Fruit fly (Drosophila melanogaster): ENCODE measurements around the gene bumpel.

bumpel gene

DNA sequence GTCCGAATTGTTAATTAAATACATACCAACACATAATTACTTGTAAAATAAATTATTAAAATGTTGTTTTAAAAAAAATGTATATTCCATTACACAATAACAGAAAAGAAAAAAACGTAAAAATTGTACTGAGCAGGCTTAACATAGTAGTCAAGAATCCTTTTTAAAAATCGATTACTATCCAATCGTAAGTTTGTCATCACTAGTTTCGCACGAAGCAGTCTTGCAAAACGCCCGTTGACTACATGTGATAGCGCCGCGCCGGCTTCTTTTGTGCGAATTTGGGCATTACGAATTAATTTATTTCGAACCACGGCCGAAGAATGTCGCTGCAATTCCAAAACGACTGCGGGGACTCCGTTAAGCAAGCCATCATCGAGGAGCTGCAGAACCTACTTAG is 6.1 kb downstream of the bumpel start, which contains the start of gene Ipo9:
Gene Ipo9, plus strand, starts transcription at position 152 of the 400 bp plus-strand sequence.
- TF ChIP-seq kay (GFP tag; ENCODE audit: borderline replicate concordance) (peak; percentile 70), CG7101 (tag; optimal IDR thresholded peaks at IDR 0.05) (peak; percentile 40), Clk (GFP tag; optimal IDR thresholded peaks at IDR 0.05) (no peak), bab1 (GFP tag; optimal IDR thresholded peaks at IDR 0.05) (peak; percentile 19), Crg-1 (GFP tag; optimal IDR thresholded peaks at IDR 0.05) (peak; percentile 18), Mnt (GFP tag; optimal IDR thresholded peaks at IDR 0.05) (peak; percentile 76), cic (GFP tag; optimal IDR thresholded peaks at IDR 0.05) (peak; percentile 1), CG12768 (GFP tag; optimal IDR thresholded peaks at IDR 0.05) (no peak)

DNA sequence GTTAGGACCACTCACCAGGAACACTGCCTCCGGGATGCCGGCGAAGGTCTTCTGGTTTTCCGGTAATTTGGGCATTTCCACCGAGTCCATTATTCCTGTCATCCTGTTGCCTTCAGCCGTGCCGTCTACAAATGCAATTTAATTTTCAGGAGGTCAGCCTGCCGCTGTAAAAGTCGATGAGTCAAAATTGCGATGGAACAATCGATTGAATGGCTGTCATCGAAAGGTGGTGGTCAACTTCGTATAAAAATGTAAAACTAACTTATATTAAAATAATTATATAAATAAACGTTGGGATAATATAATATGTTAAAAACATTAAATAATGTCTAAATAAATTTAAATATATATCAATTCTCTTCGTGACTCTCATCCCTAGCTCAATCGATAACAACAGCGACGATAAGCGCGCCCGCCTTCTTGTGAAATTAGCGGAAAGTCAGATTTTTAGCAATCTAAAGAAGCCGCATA is 8.8 kb downstream of the bumpel start, which contains the start of the genes mgr and Irbp:
Gene mgr, minus strand, starts transcription at position 209 of the 471 bp plus-strand sequence.
Gene Irbp, plus strand, starts transcription at position 381 of the 471 bp plus-strand sequence.
- TF ChIP-seq cic (GFP tag; optimal IDR thresholded peaks at IDR 0.05): peak; percentile 4
- peak; percentile 92 for TF ChIP-seq CG7045 (GFP tag; optimal IDR thresholded peaks at IDR 0.05)
- TF ChIP-seq pad (GFP tag; optimal IDR thresholded peaks at IDR 0.05): peak; percentile 76
- TF ChIP-seq CG33017 (tag; optimal IDR thresholded peaks at IDR 0.05): peak; percentile 91
- TF ChIP-seq bab1 (GFP tag; optimal IDR thresholded peaks at IDR 0.05): peak; percentile 95
- TF ChIP-seq tj (GFP tag; optimal IDR thresholded peaks at IDR 0.05): peak; percentile 66
- peak; percentile 96 for TF ChIP-seq CG7101 (tag; optimal IDR thresholded peaks at IDR 0.05)
- peak; percentile 87 for TF ChIP-seq CG12768 (GFP tag; optimal IDR thresholded peaks at IDR 0.05)
- TF ChIP-seq ovo (GFP tag; optimal IDR thresholded peaks at IDR 0.05): peak; percentile 71
- TF ChIP-seq Hr96 (GFP tag; optimal IDR thresholded peaks at IDR 0.05): peak; percentile 9
- peak; percentile 73 for TF ChIP-seq Mnt (GFP tag; optimal IDR thresholded peaks at IDR 0.05)
- TF ChIP-seq CG14711 (tag; optimal IDR thresholded peaks at IDR 0.05): peak; percentile 93
- TF ChIP-seq CG1620 (GFP tag; optimal IDR thresholded peaks at IDR 0.05): peak; percentile 58
- TF ChIP-seq Crg-1 (GFP tag; optimal IDR thresholded peaks at IDR 0.05): peak; percentile 79
- TF ChIP-seq CG11617 (GFP tag; optimal IDR thresholded peaks at IDR 0.05): peak; percentile 91
- TF ChIP-seq kay (GFP tag; ENCODE audit: borderline replicate concordance): peak; percentile 76
- peak; percentile 55 for TF ChIP-seq CG5204 (GFP tag; optimal IDR thresholded peaks at IDR 0.05)
- peak; percentile 64 for TF ChIP-seq Clk (GFP tag; optimal IDR thresholded peaks at IDR 0.05)
- peak; percentile 59 for TF ChIP-seq toe (GFP tag; optimal IDR thresholded peaks at IDR 0.05)
- TF ChIP-seq cnc (optimal IDR thresholded peaks at IDR 0.05): no peak

DNA sequence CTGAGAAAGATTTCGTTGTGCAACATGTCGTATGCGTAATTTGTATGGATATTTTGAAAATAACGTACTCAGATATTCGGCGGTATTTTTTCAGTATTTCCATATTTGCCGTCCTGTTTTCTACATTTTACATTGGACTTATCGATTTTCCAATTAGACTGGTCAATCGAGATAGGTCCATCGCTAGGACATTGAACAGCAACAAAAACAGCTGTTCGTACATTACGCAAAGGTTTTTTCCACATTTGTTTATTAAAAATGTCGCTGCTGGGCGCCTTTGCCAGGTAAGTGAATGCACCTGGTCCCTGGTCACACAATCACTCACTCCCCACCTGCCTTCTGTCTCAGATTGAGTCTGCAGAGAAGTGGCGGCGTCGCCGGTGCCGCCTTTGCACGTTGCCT is 10.7 kb downstream of the bumpel start, which contains the start of gene mRpL40:
Gene mRpL40, plus strand, starts transcription at position 186 of the 402 bp plus-strand sequence.
- no peak for TF ChIP-seq toe (GFP tag; optimal IDR thresholded peaks at IDR 0.05)
- TF ChIP-seq bab1 (GFP tag; optimal IDR thresholded peaks at IDR 0.05): peak; percentile 48

DNA sequence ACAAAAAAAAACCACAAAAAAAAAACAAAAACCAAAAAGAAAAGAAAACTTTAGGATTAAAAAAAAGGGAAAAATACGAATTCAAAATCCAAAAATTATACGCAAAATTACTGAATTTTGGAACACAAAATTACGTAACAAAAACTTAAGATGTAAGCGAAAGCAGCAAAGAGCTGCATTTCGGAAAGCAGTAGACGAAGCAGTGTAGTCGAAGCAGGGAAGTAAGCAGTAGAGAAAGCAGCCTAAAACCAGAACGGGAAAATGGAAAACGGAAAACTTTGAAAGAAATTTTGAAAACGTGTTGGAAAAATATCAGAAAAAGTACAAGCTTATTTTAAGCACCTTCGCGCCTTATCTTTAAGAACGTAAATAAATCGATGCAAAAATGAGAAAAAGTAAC is 15.6 kb downstream of the bumpel start:
- TF ChIP-seq cnc (optimal IDR thresholded peaks at IDR 0.05) (no peak), pad (GFP tag; optimal IDR thresholded peaks at IDR 0.05) (no peak), CG7045 (GFP tag; optimal IDR thresholded peaks at IDR 0.05) (no peak), Clk (GFP tag; optimal IDR thresholded peaks at IDR 0.05) (no peak), CG33017 (tag; optimal IDR thresholded peaks at IDR 0.05) (no peak), CG12768 (GFP tag; optimal IDR thresholded peaks at IDR 0.05) (no peak), Mnt (GFP tag; optimal IDR thresholded peaks at IDR 0.05) (no peak), CG7101 (tag; optimal IDR thresholded peaks at IDR 0.05) (no peak), CG5204 (GFP tag; optimal IDR thresholded peaks at IDR 0.05) (no peak), CG11617 (GFP tag; optimal IDR thresholded peaks at IDR 0.05) (no peak), bab1 (GFP tag; optimal IDR thresholded peaks at IDR 0.05) (no peak), ovo (GFP tag; optimal IDR thresholded peaks at IDR 0.05) (no peak), toe (GFP tag; optimal IDR thresholded peaks at IDR 0.05) (no peak), Hr96 (GFP tag; optimal IDR thresholded peaks at IDR 0.05) (no peak), tj (GFP tag; optimal IDR thresholded peaks at IDR 0.05) (no peak), Crg-1 (GFP tag; optimal IDR thresholded peaks at IDR 0.05) (no peak), CG14711 (tag; optimal IDR thresholded peaks at IDR 0.05) (no peak), kay (GFP tag; ENCODE audit: borderline replicate concordance) (no peak), cic (GFP tag; optimal IDR thresholded peaks at IDR 0.05) (no peak)

DNA sequence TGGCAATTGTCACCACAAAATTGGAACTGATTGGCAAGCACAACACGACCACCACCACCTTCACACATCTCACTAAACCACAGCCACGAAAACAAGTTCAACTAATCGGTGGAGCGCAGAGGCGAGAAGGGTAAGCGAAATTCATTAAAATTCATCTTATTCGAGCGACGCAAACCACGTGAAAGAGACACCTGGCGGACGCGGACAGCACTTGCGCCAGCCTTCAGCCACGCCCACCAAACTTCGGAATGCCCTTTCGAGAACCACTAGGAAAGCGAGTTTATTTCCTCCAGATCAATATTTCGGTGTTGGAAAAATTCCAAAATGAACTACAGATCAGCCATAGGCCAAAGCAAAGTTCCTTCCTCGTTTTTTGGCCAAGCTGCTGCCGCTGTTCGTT is 22.9 kb downstream of the bumpel start:
- no peak for TF ChIP-seq CG7045 (GFP tag; optimal IDR thresholded peaks at IDR 0.05)
- no peak for TF ChIP-seq bab1 (GFP tag; optimal IDR thresholded peaks at IDR 0.05)
- no peak for TF ChIP-seq ovo (GFP tag; optimal IDR thresholded peaks at IDR 0.05)
- no peak for TF ChIP-seq pad (GFP tag; optimal IDR thresholded peaks at IDR 0.05)
- TF ChIP-seq CG33017 (tag; optimal IDR thresholded peaks at IDR 0.05): no peak
- TF ChIP-seq CG5204 (GFP tag; optimal IDR thresholded peaks at IDR 0.05): no peak
- no peak for TF ChIP-seq Mnt (GFP tag; optimal IDR thresholded peaks at IDR 0.05)
- no peak for TF ChIP-seq CG1620 (GFP tag; optimal IDR thresholded peaks at IDR 0.05)
- no peak for TF ChIP-seq Crg-1 (GFP tag; optimal IDR thresholded peaks at IDR 0.05)
- TF ChIP-seq cic (GFP tag; optimal IDR thresholded peaks at IDR 0.05): no peak

DNA sequence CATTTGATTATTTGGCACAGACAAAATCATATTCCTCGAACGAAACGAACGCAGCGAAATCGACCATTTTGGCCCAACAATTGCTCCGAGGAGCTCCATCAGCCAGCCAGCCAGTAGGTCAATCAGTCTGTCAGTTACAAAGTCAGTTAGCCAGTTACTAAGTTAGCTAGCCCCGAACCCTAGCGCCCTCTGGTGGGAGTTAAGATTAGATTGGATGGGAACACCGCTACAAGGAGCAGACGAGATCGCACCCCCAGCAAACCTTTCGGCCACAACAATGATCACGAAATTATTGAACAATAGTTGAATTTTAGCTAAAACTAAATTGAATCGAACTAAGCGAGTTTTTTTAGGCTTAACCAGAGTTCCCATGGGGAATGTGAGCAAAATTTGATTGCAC is 24.6 kb downstream of the bumpel start:
- no peak for TF ChIP-seq CG11617 (GFP tag; optimal IDR thresholded peaks at IDR 0.05)
- TF ChIP-seq Crg-1 (GFP tag; optimal IDR thresholded peaks at IDR 0.05): no peak
- TF ChIP-seq CG1620 (GFP tag; optimal IDR thresholded peaks at IDR 0.05): no peak
- TF ChIP-seq bab1 (GFP tag; optimal IDR thresholded peaks at IDR 0.05): no peak
- no peak for TF ChIP-seq kay (GFP tag; ENCODE audit: borderline replicate concordance)
- TF ChIP-seq Mnt (GFP tag; optimal IDR thresholded peaks at IDR 0.05): no peak
- no peak for TF ChIP-seq Hr96 (GFP tag; optimal IDR thresholded peaks at IDR 0.05)
- TF ChIP-seq CG33017 (tag; optimal IDR thresholded peaks at IDR 0.05): no peak
- no peak for TF ChIP-seq cic (GFP tag; optimal IDR thresholded peaks at IDR 0.05)
- no peak for TF ChIP-seq pad (GFP tag; optimal IDR thresholded peaks at IDR 0.05)

All from whole organism, adult.